Worm (Caenorhabditis elegans): Measurements from ENCODE around the gene ceh-63.

- TF ChIP-seq med-1 (GFP tag; optimal IDR thresholded peaks at IDR 0.05; ENCODE audit: insufficient read depth) (no peak), flt-1 (GFP tag; IDR thresholded peaks at IDR 0.05) (no peak), ztf-23 (GFP tag; IDR thresholded peaks at IDR 0.05) (no peak), cog-1 (tag; optimal IDR thresholded peaks at IDR 0.05) (no peak), ref-1 (GFP tag; conservative IDR thresholded peaks at IDR 0.05) (no peak)
Measured at ce11 chrX:3628016-3628415, 45.8 kb downstream of the ceh-63 start, which contains the start of gene vep-2.

Measured in whole organism, midembryonic.